Worm (Caenorhabditis elegans) whole organism, young adult: Measurements from ENCODE around the gene got-2.2.

Experiments
- B0261.1 ChIP-seq: sonication (generic microtip); optimal IDR thresholded peaks from 2 replicates; lab custom pipeline; 2016; ENCODE audit warnings: mild to moderate bottlenecking, missing genetic modification characterization, moderate library complexity, missing compliant biosample characterization
- D2030.7 ChIP-seq: fragments of 200-800 bp; sonication (Bioruptor generic); IDR thresholded peaks from 2 replicates; pipeline ENCODE4 v1.3.6; 2022; ENCODE audit warnings: missing genetic modification reagents, missing genetic modification characterization, missing compliant biosample characterization
- F22D6.2 ChIP-seq: sonication (generic microtip); optimal IDR thresholded peaks from 2 replicates; lab custom pipeline; 2016; ENCODE audit warnings: mild to moderate bottlenecking, missing genetic modification characterization, missing compliant biosample characterization
- F37B4.10 ChIP-seq: fragments of 200-800 bp; sonication (Bioruptor generic); IDR thresholded peaks from 2 replicates; pipeline ENCODE4 v1.3.6; 2022; ENCODE audit warnings: missing genetic modification characterization, missing compliant biosample characterization
- F39B2.1 ChIP-seq: fragments of 200-800 bp; sonication (Bioruptor generic); IDR thresholded peaks from 2 replicates; pipeline ENCODE4 v1.3.6; 2022; ENCODE audit warnings: missing genetic modification reagents, missing genetic modification characterization, missing compliant biosample characterization
- K11D2.4 ChIP-seq: fragments of 200-800 bp; sonication (Bioruptor generic); IDR thresholded peaks from 2 replicates; pipeline ENCODE4 v1.3.6; 2022; ENCODE audit warnings: missing genetic modification reagents, missing genetic modification characterization, missing compliant biosample characterization
- T26A5.8 ChIP-seq: sonication (generic microtip); optimal IDR thresholded peaks from 2 replicates; lab custom pipeline; 2016; ENCODE audit warnings: missing genetic modification characterization, missing compliant biosample characterization
- Y53G8AR.9 ChIP-seq: fragments of 200-800 bp; sonication (Bioruptor generic); conservative IDR thresholded peaks from 2 replicates; pipeline ENCODE4 v1.3.6; 2022; ENCODE audit warnings: missing genetic modification reagents, missing genetic modification characterization, missing compliant biosample characterization
- Y79H2A.3 ChIP-seq: fragments of 200-800 bp; sonication (Bioruptor generic); conservative IDR thresholded peaks from 2 replicates; pipeline ENCODE4 v1.3.6; 2022; ENCODE audit warnings: missing genetic modification reagents, missing genetic modification characterization, missing compliant biosample characterization
- akir-1 ChIP-seq: fragments of 200-800 bp; sonication (Bioruptor generic); optimal IDR thresholded peaks from 2 replicates; lab custom pipeline; 2018; ENCODE audit warnings: mild to moderate bottlenecking, missing genetic modification characterization, moderate library complexity, missing compliant biosample characterization
- ama-1 ChIP-seq, 3 experiments: fragments of 150-350 bp in 1 of 3; sonication (generic microtip) in 2 of 3; optimal IDR thresholded peaks; 2 replicates each; lab custom pipeline; 2014 to 2018; ENCODE audit warnings: missing biosample characterization in 2 of 3, missing genetic modification characterization in 2 of 3, missing genetic modification reagents in 2 of 3
- athp-1 ChIP-seq: sonication (generic microtip); optimal IDR thresholded peaks from 2 replicates; lab custom pipeline; 2017; ENCODE audit warnings: mild to moderate bottlenecking, missing genetic modification characterization, missing compliant biosample characterization
- attf-3 ChIP-seq: fragments of 200-800 bp; sonication (Bioruptor generic); conservative IDR thresholded peaks from 2 replicates; pipeline ENCODE4 v1.3.6; 2022; ENCODE audit warnings: missing genetic modification reagents, missing genetic modification characterization, missing compliant biosample characterization
- bed-1 ChIP-seq: fragments of 200-800 bp; sonication (Bioruptor generic); IDR thresholded peaks from 2 replicates; pipeline ENCODE4 v1.3.6; 2022; ENCODE audit warnings: missing genetic modification reagents, missing genetic modification characterization, missing compliant biosample characterization
- bed-2 ChIP-seq: fragments of 200-800 bp; sonication (Bioruptor generic); IDR thresholded peaks from 2 replicates; pipeline ENCODE4 v1.3.6; 2022; ENCODE audit warnings: missing genetic modification reagents, missing genetic modification characterization, missing compliant biosample characterization
- ceh-100 ChIP-seq: fragments of 200-800 bp; sonication (Bioruptor generic); IDR thresholded peaks from 2 replicates; pipeline ENCODE4 v1.3.6; 2022; ENCODE audit warnings: missing genetic modification reagents, missing genetic modification characterization, missing compliant biosample characterization
- ceh-58 ChIP-seq: fragments of 200-800 bp; sonication (Bioruptor generic); IDR thresholded peaks from 2 replicates; pipeline ENCODE4 v1.3.6; 2022; ENCODE audit warnings: missing genetic modification characterization, missing compliant biosample characterization
- ceh-79 ChIP-seq: sonication (generic microtip); optimal IDR thresholded peaks from 2 replicates; lab custom pipeline; 2017; ENCODE audit warnings: mild to moderate bottlenecking, missing genetic modification characterization, missing compliant biosample characterization
- chd-7 ChIP-seq: sonication (generic microtip); optimal IDR thresholded peaks from 2 replicates; lab custom pipeline; 2016; ENCODE audit warnings: mild to moderate bottlenecking, missing genetic modification characterization, moderate library complexity, missing compliant biosample characterization
- die-1 ChIP-seq: sonication (generic microtip); optimal IDR thresholded peaks from 2 replicates; lab custom pipeline; 2016; ENCODE audit warnings: missing genotype, mild to moderate bottlenecking, missing genetic modification characterization, missing compliant biosample characterization
- efl-1 ChIP-seq: fragments of 150-350 bp; optimal IDR thresholded peaks from 2 replicates; lab custom pipeline; 2014; ENCODE audit warnings: missing biosample characterization, missing genetic modification reagents, missing genetic modification characterization
- egrh-3 ChIP-seq: fragments of 200-800 bp; sonication (Bioruptor generic); IDR thresholded peaks from 2 replicates; pipeline ENCODE4 v1.3.6; 2022; ENCODE audit warnings: missing genetic modification reagents, missing genetic modification characterization, missing compliant biosample characterization
- hlh-12 ChIP-seq: sonication (generic microtip); optimal IDR thresholded peaks from 2 replicates; lab custom pipeline; 2016; ENCODE audit warnings: missing genetic modification characterization, missing compliant biosample characterization
- hlh-26 ChIP-seq: fragments of 200-800 bp; sonication (Bioruptor generic); conservative IDR thresholded peaks from 2 replicates; pipeline ENCODE4 v1.3.6; 2022; ENCODE audit warnings: missing genetic modification reagents, missing genetic modification characterization, missing compliant biosample characterization
- hmg-1.2 ChIP-seq: fragments of 200-800 bp; sonication (Bioruptor generic); IDR thresholded peaks from 2 replicates; pipeline ENCODE4 v1.3.6; 2022; ENCODE audit warnings: missing genetic modification reagents, missing genetic modification characterization, missing compliant biosample characterization
- hsf-1 ChIP-seq: fragments of 200-800 bp; sonication (Bioruptor generic); IDR thresholded peaks from 2 replicates; pipeline ENCODE4 v1.3.6; 2022; ENCODE audit warnings: missing genetic modification reagents, missing genetic modification characterization, missing compliant biosample characterization
- let-607 ChIP-seq, 2 experiments: fragments of 200-800 bp in 1 of 2; sonication (Bioruptor generic) in 1 of 2; sonication (generic microtip) in 1 of 2; optimal IDR thresholded peaks; 2 replicates each; lab custom pipeline; 2016 to 2018; ENCODE audit warnings: mild to moderate bottlenecking in 2 of 2, missing compliant biosample characterization in 2 of 2, missing genetic modification characterization in 2 of 2, moderate library complexity in 2 of 2, missing genotype in 1 of 2
- lin-26 ChIP-seq: fragments of 200-800 bp; sonication (Bioruptor generic); IDR thresholded peaks from 2 replicates; pipeline ENCODE4 v1.3.6; 2022; ENCODE audit warnings: missing genetic modification reagents, missing genetic modification characterization, missing compliant biosample characterization
- madf-10 ChIP-seq: sonication (generic microtip); optimal IDR thresholded peaks from 2 replicates; lab custom pipeline; 2016; ENCODE audit warnings: mild to moderate bottlenecking, missing genetic modification characterization, missing compliant biosample characterization
- mes-4 ChIP-seq: sonication (generic microtip); optimal IDR thresholded peaks from 2 replicates; lab custom pipeline; 2016; ENCODE audit warnings: missing genotype, missing genetic modification characterization, missing compliant biosample characterization
- nfyb-1 ChIP-seq: fragments of 200-800 bp; sonication (Bioruptor generic); IDR thresholded peaks from 2 replicates; pipeline ENCODE4 v1.3.6; 2022; ENCODE audit warnings: missing genetic modification reagents, missing genetic modification characterization, missing compliant biosample characterization
- nhr-27 ChIP-seq: fragments of 200-800 bp; sonication (Bioruptor generic); optimal IDR thresholded peaks from 2 replicates; lab custom pipeline; 2018; ENCODE audit warnings: mild to moderate bottlenecking, missing genetic modification characterization, moderate library complexity, missing compliant biosample characterization
- nhr-90 ChIP-seq: sonication (generic microtip); optimal IDR thresholded peaks from 2 replicates; lab custom pipeline; 2016; ENCODE audit warnings: missing genotype, mild to moderate bottlenecking, missing genetic modification characterization, missing compliant biosample characterization
- pbrm-1 ChIP-seq: fragments of 200-800 bp; sonication (Bioruptor generic); IDR thresholded peaks from 2 replicates; pipeline ENCODE4 v1.3.6; 2022; ENCODE audit warnings: missing genetic modification reagents, missing genetic modification characterization, missing compliant biosample characterization
- repo-1 ChIP-seq: sonication (generic microtip); optimal IDR thresholded peaks from 2 replicates; lab custom pipeline; 2017; ENCODE audit warnings: mild to moderate bottlenecking, missing genetic modification characterization, missing compliant biosample characterization
- rpc-1 ChIP-seq, 2 experiments: fragments of 150-350 bp in 1 of 2; sonication (generic microtip) in 1 of 2; optimal IDR thresholded peaks; 2 replicates each; lab custom pipeline; 2014 to 2018; ENCODE audit warnings: missing biosample characterization in 1 of 2, missing genetic modification characterization in 1 of 2, missing genetic modification reagents in 1 of 2, missing genotype in 1 of 2
- sdz-38 ChIP-seq: sonication (generic microtip); optimal IDR thresholded peaks from 2 replicates; lab custom pipeline; 2016; ENCODE audit warnings: missing genotype, missing genetic modification characterization, missing compliant biosample characterization
- snpc-1.1 ChIP-seq: sonication (generic microtip); optimal IDR thresholded peaks from 2 replicates; lab custom pipeline; 2017; ENCODE audit warnings: missing genetic modification characterization, mild to moderate bottlenecking, missing compliant biosample characterization, antibody characterized with exemption, moderate library complexity, missing genotype, missing genetic modification reagents; ENCODE audit not compliant: insufficient read depth
- snpc-1.3 ChIP-seq: sonication (generic microtip); optimal IDR thresholded peaks from 2 replicates; lab custom pipeline; 2017; ENCODE audit warnings: missing genetic modification characterization, mild to moderate bottlenecking, missing compliant biosample characterization, antibody characterized with exemption, moderate library complexity, missing genotype, missing genetic modification reagents; ENCODE audit not compliant: insufficient read depth
- snpc-3.4 ChIP-seq: sonication (generic microtip); optimal IDR thresholded peaks from 2 replicates; lab custom pipeline; 2017; ENCODE audit warnings: missing genetic modification characterization, mild to moderate bottlenecking, missing compliant biosample characterization, antibody characterized with exemption, moderate library complexity, missing genotype, missing genetic modification reagents
- somi-1 ChIP-seq: fragments of 200-800 bp; sonication (Bioruptor generic); optimal IDR thresholded peaks from 2 replicates; lab custom pipeline; 2018; ENCODE audit warnings: mild to moderate bottlenecking, missing genetic modification characterization, missing compliant biosample characterization
- tbp1 ChIP-seq: fragments of 200-800 bp; sonication (Bioruptor generic); optimal IDR thresholded peaks from 2 replicates; lab custom pipeline; 2018; ENCODE audit warnings: mild to moderate bottlenecking, missing genetic modification characterization, missing compliant biosample characterization
- zfh-2 ChIP-seq: fragments of 200-800 bp; sonication (Bioruptor generic); conservative IDR thresholded peaks from 2 replicates; pipeline ENCODE4 v1.3.6; 2022; ENCODE audit warnings: missing genetic modification reagents, missing genetic modification characterization, missing compliant biosample characterization
- zim-3 ChIP-seq: sonication (generic microtip); optimal IDR thresholded peaks from 2 replicates; lab custom pipeline; 2017; ENCODE audit warnings: mild to moderate bottlenecking, missing genetic modification characterization, moderate library complexity, missing compliant biosample characterization
- ztf-22 ChIP-seq: fragments of 200-800 bp; sonication (Bioruptor generic); optimal IDR thresholded peaks from 2 replicates; lab custom pipeline; 2018; ENCODE audit warnings: mild to moderate bottlenecking, missing genetic modification characterization, moderate library complexity, missing compliant biosample characterization
- ztf-3 ChIP-seq: fragments of 200-800 bp; sonication (Bioruptor generic); optimal IDR thresholded peaks from 2 replicates; lab custom pipeline; 2018; ENCODE audit warnings: mild to moderate bottlenecking, missing genetic modification characterization, missing compliant biosample characterization
- ztf-6 ChIP-seq: fragments of 200-800 bp; sonication (Bioruptor generic); IDR thresholded peaks from 2 replicates; pipeline ENCODE4 v1.3.6; 2022; ENCODE audit warnings: missing genetic modification reagents, missing genetic modification characterization, missing compliant biosample characterization

Gene got-2.2

ce11 chrX:6207687-6208088 lies 33.1 kb upstream of the got-2.2 start, which contains the start of gene T13C5.6 (continued):
- TF ChIP-seq nfyb-1 (peak; percentile 93), tbp1 (peak; percentile 92), zfh-2 (GFP tag; lab: Robert Waterston, UW) (peak; percentile 89), rpc-1 (optimal IDR thresholded peaks at IDR 0.05; lab: Kevin White, UChicago) (peak; percentile 91), rpc-1 (tag; optimal IDR thresholded peaks at IDR 0.05; lab: Kevin White, UChicago) (peak; percentile 70), egrh-3 (GFP tag; lab: Robert Waterston, UW) (peak; percentile 53), lin-26 (GFP tag; lab: Robert Waterston, UW) (peak; percentile 78), sdz-38 (peak; percentile 61), pbrm-1 (peak; percentile 81), Y53G8AR.9 (peak; percentile 72; the same call in 1 of the 2 replicates), Y79H2A.3 (GFP tag; lab: Robert Waterston, UW) (peak; percentile 66; the same call in 1 of the 2 replicates), hlh-12 (tag; lab: Kevin White, UChicago) (peak; percentile 20), hlh-26 (GFP tag; lab: Robert Waterston, UW) (0 out of 2 replicates have a peak, but pooled peaks have one; percentile 43), nhr-27 (peak; percentile 91), ceh-100 (GFP tag; lab: Robert Waterston, UW) (peak; percentile 48; the same call in 1 of the 2 replicates), F39B2.1 (GFP tag; lab: Robert Waterston, UW) (no peak), madf-10 (tag; lab: Kevin White, UChicago) (peak; percentile 85), mes-4 (tag; lab: Kevin White, UChicago) (peak; percentile 87), efl-1 (GFP tag; lab: Kevin White, UChicago) (no peak), let-607 (tag; optimal IDR thresholded peaks at IDR 0.05; lab: Kevin White, UChicago) (peak; percentile 80 to 84), K11D2.4 (GFP tag; lab: Robert Waterston, UW) (peak; percentile 75; the same call in 1 of the 2 replicates), repo-1 (tag; lab: Kevin White, UChicago) (peak; percentile 93), snpc-1.1 (tag; lab: Kevin White, UChicago) (no peak), athp-1 (tag; lab: Kevin White, UChicago) (peak; percentile 72), T26A5.8 (no peak), zim-3 (tag; lab: Kevin White, UChicago) (peak; percentile 88), hsf-1 (0 out of 2 replicates have a peak, but pooled peaks have one; percentile 22), die-1 (peak; percentile 88), bed-1 (peak; percentile 92; the same call in 1 of the 2 replicates), ama-1 (optimal IDR thresholded peaks at IDR 0.05; lab: Kevin White, UChicago) (no peak), ama-1 (GFP tag; optimal IDR thresholded peaks at IDR 0.05; lab: Kevin White, UChicago) (peak in 1 of 2 experiments; percentile 85), ceh-79 (tag; lab: Kevin White, UChicago) (peak; percentile 67), F37B4.10 (GFP tag; lab: Robert Waterston, UW) (0 out of 2 replicates have a peak, but pooled peaks have one; percentile 66), somi-1 (peak; percentile 90), ztf-6 (GFP tag; lab: Robert Waterston, UW) (0 out of 2 replicates have a peak, but pooled peaks have one; percentile 58), hmg-1.2 (peak; percentile 82), F22D6.2 (tag; lab: Kevin White, UChicago) (peak; percentile 83), B0261.1 (tag; lab: Kevin White, UChicago) (peak; percentile 92), attf-3 (GFP tag; lab: Robert Waterston, UW) (no peak; the same call in 1 of the 2 replicates), ceh-58 (no peak), D2030.7 (peak; percentile 43; the same call in 1 of the 2 replicates), akir-1 (GFP tag; lab: Kevin White, UChicago) (peak; percentile 79), ztf-3 (GFP tag; lab: Kevin White, UChicago) (peak; percentile 33), bed-2 (GFP tag; lab: Robert Waterston, UW) (peak; percentile 76; the same call in 1 of the 2 replicates), snpc-1.3 (tag; lab: Kevin White, UChicago) (peak; percentile 81), snpc-3.4 (tag; lab: Kevin White, UChicago) (peak; percentile 58), ztf-22 (peak; percentile 46), chd-7 (peak; percentile 93), nhr-90 (tag; lab: Kevin White, UChicago) (peak; percentile 91)
